Fruit fly (Drosophila melanogaster) whole organism, embryonic: ENCODE data around the gene hop.
A peak's percentile ranks its signal among the peaks of the same experiment; 100 is the strongest.

Experiments
- ATbp ChIP-seq: fragments of 200-800 bp; sonication (Bioruptor generic); optimal IDR thresholded peaks from 2 replicates; lab custom pipeline; 2017; ENCODE audit warnings: missing biosample characterization, mild to moderate bottlenecking, missing genetic modification characterization, missing genetic modification reagents
- Asciz ChIP-seq: fragments of 200-800 bp; sonication (Bioruptor generic); optimal IDR thresholded peaks from 2 replicates; lab custom pipeline; 2017; ENCODE audit warnings: missing biosample characterization, mild to moderate bottlenecking, missing genetic modification characterization, missing genetic modification reagents
- Atf3 ChIP-seq: fragments of 200-800 bp; sonication (Bioruptor generic); optimal IDR thresholded peaks from 3 replicates; lab custom pipeline; 2016; ENCODE audit warnings: missing biosample characterization, missing genetic modification characterization
- Blimp-1 ChIP-seq: fragments of 200-800 bp; sonication (Bioruptor generic); optimal IDR thresholded peaks from 3 replicates; lab custom pipeline; 2018; ENCODE audit warnings: missing biosample characterization, missing genetic modification characterization, mild to moderate bottlenecking, moderate library complexity, missing genetic modification reagents
- CG1024 ChIP-seq: fragments of 200-800 bp; sonication (Bioruptor generic); IDR thresholded peaks from 2 replicates; pipeline ENCODE4 v1.3.6; 2022; ENCODE audit warnings: missing biosample characterization, missing genetic modification characterization
- CG10543 ChIP-seq: fragments of 200-800 bp; sonication (Bioruptor generic); optimal IDR thresholded peaks from 3 replicates; lab custom pipeline; 2017; ENCODE audit warnings: missing biosample characterization, mild to moderate bottlenecking, missing genetic modification characterization, moderate library complexity
- CG14441 ChIP-seq: fragments of 200-800 bp; sonication (Bioruptor generic); IDR thresholded peaks from 2 replicates; pipeline ENCODE4 v1.3.6; 2022; ENCODE audit warnings: missing biosample characterization, missing genetic modification characterization
- CG15011 ChIP-seq: fragments of 200-800 bp; sonication (Bioruptor generic); optimal IDR thresholded peaks from 3 replicates; lab custom pipeline; 2018; ENCODE audit warnings: missing biosample characterization, mild to moderate bottlenecking, missing genetic modification characterization
- CG15479 ChIP-seq: fragments of 200-800 bp; sonication (Bioruptor generic); optimal IDR thresholded peaks from 3 replicates; lab custom pipeline; 2019; ENCODE audit warnings: missing biosample characterization, mild to moderate bottlenecking, missing genetic modification characterization, moderate library complexity
- CG1647 ChIP-seq: fragments of 200-800 bp; sonication (Bioruptor generic); optimal IDR thresholded peaks from 3 replicates; lab custom pipeline; 2016; ENCODE audit warnings: missing biosample characterization, missing genetic modification characterization
- CG16863 ChIP-seq: fragments of 200-800 bp; sonication (Bioruptor generic); optimal IDR thresholded peaks from 3 replicates; lab custom pipeline; 2016; ENCODE audit warnings: missing biosample characterization, missing genetic modification characterization
- CG17385 ChIP-seq: fragments of 200-800 bp; sonication (Bioruptor generic); optimal IDR thresholded peaks from 3 replicates; lab custom pipeline; 2018; ENCODE audit warnings: missing biosample characterization, mild to moderate bottlenecking, missing genetic modification characterization
- CG17612 ChIP-seq: fragments of 200-800 bp; sonication (Bioruptor generic); IDR thresholded peaks from 2 replicates; pipeline ENCODE4 v1.3.6; 2022; ENCODE audit warnings: missing biosample characterization, missing genetic modification characterization
- CG17912 ChIP-seq: fragments of 200-800 bp; sonication (Bioruptor generic); optimal IDR thresholded peaks from 2 replicates; lab custom pipeline; 2018; ENCODE audit warnings: missing biosample characterization, mild to moderate bottlenecking, missing genetic modification characterization
- CG18619 ChIP-seq: fragments of 200-800 bp; sonication (Bioruptor generic); optimal IDR thresholded peaks from 3 replicates; lab custom pipeline; 2017; ENCODE audit warnings: missing biosample characterization, mild to moderate bottlenecking, missing genetic modification characterization
- CG2120 ChIP-seq: fragments of 200-800 bp; sonication (Bioruptor generic); optimal IDR thresholded peaks from 3 replicates; lab custom pipeline; 2016; ENCODE audit warnings: missing biosample characterization, missing genetic modification characterization
- CG2202 ChIP-seq: fragments of 200-800 bp; sonication (Bioruptor generic); optimal IDR thresholded peaks from 2 replicates; lab custom pipeline; 2018; ENCODE audit warnings: missing biosample characterization, mild to moderate bottlenecking, missing genetic modification characterization
- CG4820 ChIP-seq: fragments of 200-800 bp; sonication (Bioruptor generic); optimal IDR thresholded peaks from 3 replicates; lab custom pipeline; 2016; ENCODE audit warnings: missing biosample characterization, missing genetic modification characterization
- CG5953 ChIP-seq: fragments of 200-800 bp; sonication (Bioruptor generic); IDR thresholded peaks from 2 replicates; pipeline ENCODE4 v1.3.6; 2022; ENCODE audit warnings: missing biosample characterization, missing genetic modification characterization
- CG8281 ChIP-seq: fragments of 200-800 bp; sonication (Bioruptor generic); optimal IDR thresholded peaks from 2 replicates; lab custom pipeline; 2018; ENCODE audit warnings: missing biosample characterization, mild to moderate bottlenecking, missing genetic modification characterization, moderate library complexity
- CG8388 ChIP-seq: fragments of 200-800 bp; sonication (Bioruptor generic); optimal IDR thresholded peaks from 2 replicates; lab custom pipeline; 2019; ENCODE audit warnings: missing biosample characterization, mild to moderate bottlenecking, missing genetic modification characterization, moderate library complexity
- CG8944 ChIP-seq: fragments of 200-800 bp; sonication (Bioruptor generic); optimal IDR thresholded peaks from 3 replicates; lab custom pipeline; 2016; ENCODE audit warnings: missing biosample characterization, missing genetic modification characterization
- Dbx ChIP-seq: fragments of 200-800 bp; sonication (Bioruptor generic); IDR thresholded peaks from 3 replicates; pipeline ENCODE4 v1.3.6; 2022; ENCODE audit warnings: missing biosample characterization, missing genetic modification characterization
- Hmr ChIP-seq: fragments of 200-800 bp; sonication (Bioruptor generic); optimal IDR thresholded peaks from 3 replicates; lab custom pipeline; 2017; ENCODE audit warnings: mild to moderate bottlenecking, missing biosample characterization, missing genetic modification reagents, missing genetic modification characterization
- Kr ChIP-seq: fragments of 200-800 bp; sonication (Bioruptor generic); optimal IDR thresholded peaks from 2 replicates; lab custom pipeline; 2017; ENCODE audit warnings: missing biosample characterization, mild to moderate bottlenecking, missing genetic modification characterization
- Lhr ChIP-seq: fragments of 200-800 bp; sonication (Bioruptor generic); optimal IDR thresholded peaks from 3 replicates; lab custom pipeline; 2017; ENCODE audit warnings: mild to moderate bottlenecking, missing biosample characterization, missing genetic modification reagents, missing genetic modification characterization
- MBD-R2 ChIP-seq: fragments of 200-800 bp; sonication (Bioruptor generic); IDR thresholded peaks from 2 replicates; pipeline ENCODE4 v1.3.6; 2022; ENCODE audit warnings: missing biosample characterization, missing genetic modification characterization
- Trl ChIP-seq, 3 experiments: fragments of >200 bp in 2 of 3; fragments of 200-800 bp in 1 of 3; sonication (Bioruptor generic) in 1 of 3; optimal IDR thresholded peaks; 2 replicates in 1 of 3; 3 replicates in 2 of 3; lab custom pipeline; 2016 to 2017; ENCODE audit warnings: missing biosample characterization in 1 of 3, missing genetic modification characterization in 1 of 3
- aop ChIP-seq: fragments of 200-800 bp; sonication (Bioruptor generic); IDR thresholded peaks from 2 replicates; pipeline ENCODE4 v1.3.6; 2022; ENCODE audit warnings: missing biosample characterization, missing genetic modification characterization
- cad ChIP-seq: fragments of >200 bp; optimal IDR thresholded peaks from 2 replicates; lab custom pipeline; 2017; ENCODE audit warnings: missing biosample characterization, missing genetic modification characterization
- crp ChIP-seq, 2 experiments: fragments of 200-800 bp; sonication (Bioruptor generic); optimal IDR thresholded peaks; 2 replicates in 1 of 2; 3 replicates in 1 of 2; lab custom pipeline; 2017; ENCODE audit warnings: missing biosample characterization in 2 of 2, missing genetic modification characterization in 2 of 2, mild to moderate bottlenecking in 1 of 2, moderate library complexity in 1 of 2
- disco-r ChIP-seq: fragments of 200-800 bp; sonication (Bioruptor generic); optimal IDR thresholded peaks from 2 replicates; lab custom pipeline; 2016; ENCODE audit warnings: missing biosample characterization, missing genetic modification characterization
- gce ChIP-seq: fragments of 200-800 bp; sonication (Bioruptor generic); IDR thresholded peaks from 3 replicates; pipeline ENCODE4 v1.3.6; 2022; ENCODE audit warnings: missing biosample characterization, missing genetic modification characterization
- gsb-n ChIP-seq: fragments of 200-800 bp; sonication (Bioruptor generic); optimal IDR thresholded peaks from 3 replicates; lab custom pipeline; 2018; ENCODE audit warnings: missing biosample characterization, mild to moderate bottlenecking, missing genetic modification characterization
- hkb ChIP-seq, 2 experiments: fragments of 200-800 bp in 1 of 2; fragments of >200 bp in 1 of 2; sonication (Bioruptor generic) in 1 of 2; IDR thresholded peaks in 1 of 2; optimal IDR thresholded peaks in 1 of 2; 2 replicates each; pipeline versions ENCODE4 v1.3.6 to Lab custom; 2017 to 2022; ENCODE audit warnings: missing biosample characterization in 1 of 2, missing genetic modification characterization in 1 of 2
- nau ChIP-seq: fragments of 200-800 bp; sonication (Bioruptor generic); optimal IDR thresholded peaks from 3 replicates; lab custom pipeline; 2017; ENCODE audit warnings: missing biosample characterization, mild to moderate bottlenecking, missing genetic modification characterization, missing genetic modification reagents
- nerfin-1 ChIP-seq: fragments of 200-800 bp; sonication (Bioruptor generic); optimal IDR thresholded peaks from 3 replicates; lab custom pipeline; 2019; ENCODE audit warnings: missing biosample characterization, mild to moderate bottlenecking, missing genetic modification characterization, moderate library complexity
- p53 ChIP-seq: fragments of 200-800 bp; sonication (Bioruptor generic); optimal IDR thresholded peaks from 2 replicates; lab custom pipeline; 2016; ENCODE audit warnings: missing biosample characterization, missing genetic modification characterization
- peb ChIP-seq: fragments of 200-800 bp; sonication (Bioruptor generic); IDR thresholded peaks from 2 replicates; pipeline ENCODE4 v1.3.6; 2022; ENCODE audit warnings: missing biosample characterization, missing genetic modification characterization
- phol ChIP-seq: fragments of 200-800 bp; sonication (Bioruptor generic); optimal IDR thresholded peaks from 3 replicates; lab custom pipeline; 2018; ENCODE audit warnings: missing biosample characterization, mild to moderate bottlenecking, missing genetic modification characterization, moderate library complexity
- prd ChIP-seq, 3 experiments: fragments of >200 bp in 2 of 3; fragments of 200-800 bp in 1 of 3; sonication (Bioruptor generic) in 1 of 3; optimal IDR thresholded peaks in 2 of 3; IDR thresholded peaks in 1 of 3; 2 replicates in 2 of 3; 3 replicates in 1 of 3; pipeline versions ENCODE4 v1.3.6 to Lab custom; 2017 to 2022; ENCODE audit warnings: missing biosample characterization in 1 of 3, missing genetic modification characterization in 1 of 3
- schlank ChIP-seq: fragments of 200-800 bp; sonication (Bioruptor generic); optimal IDR thresholded peaks from 2 replicates; lab custom pipeline; 2018; ENCODE audit warnings: missing biosample characterization, mild to moderate bottlenecking, missing genetic modification characterization
- so ChIP-seq: fragments of 200-800 bp; sonication (Bioruptor generic); IDR thresholded peaks from 3 replicates; pipeline ENCODE4 v1.3.6; 2022; ENCODE audit warnings: missing biosample characterization, missing genetic modification characterization
- sob ChIP-seq: fragments of 200-800 bp; sonication (Bioruptor generic); IDR thresholded peaks from 2 replicates; pipeline ENCODE4 v1.3.6; 2022; ENCODE audit warnings: missing biosample characterization, missing genetic modification characterization
- sqz ChIP-seq: fragments of 200-800 bp; sonication (Bioruptor generic); optimal IDR thresholded peaks from 3 replicates; lab custom pipeline; 2018; ENCODE audit warnings: missing biosample characterization, mild to moderate bottlenecking, missing genetic modification characterization
- twi ChIP-seq: fragments of 200-800 bp; optimal IDR thresholded peaks from 2 replicates; lab custom pipeline; 2019; ENCODE audit warnings: missing biosample characterization, mild to moderate bottlenecking, missing genetic modification characterization, moderate library complexity
- tx ChIP-seq: fragments of 200-800 bp; sonication (Bioruptor generic); optimal IDR thresholded peaks from 2 replicates; lab custom pipeline; 2016; ENCODE audit warnings: missing biosample characterization, missing genetic modification characterization
- usp ChIP-seq: fragments of >200 bp; optimal IDR thresholded peaks from 2 replicates; lab custom pipeline; 2017; ENCODE audit warnings: missing biosample characterization, missing genetic modification characterization
- zen ChIP-seq: fragments of 200-800 bp; sonication (Bioruptor generic); optimal IDR thresholded peaks from 3 replicates; lab custom pipeline; 2018; ENCODE audit warnings: missing biosample characterization, mild to moderate bottlenecking, missing genetic modification characterization, moderate library complexity

The hop gene

dm6 chrX:11367783-11368509 is at the start of gene hop, which contains the start of gene Tim8 (continued):
- TF ChIP-seq sob (GFP tag; lab: Robert Waterston, UW) (no peak), CG15011 (GFP tag; lab: Kevin White, UChicago) (no peak), CG15479 (GFP tag; lab: Kevin White, UChicago) (no peak), ATbp (GFP tag; lab: Kevin White, UChicago) (no peak), Dbx (GFP tag; lab: Robert Waterston, UW) (no peak), usp (no peak), CG2202 (no peak), CG17912 (GFP tag; lab: Kevin White, UChicago) (no peak), CG18619 (no peak), CG16863 (no peak), CG14441 (GFP tag; lab: Robert Waterston, UW) (no peak), CG10543 (GFP tag; lab: Kevin White, UChicago) (no peak), disco-r (GFP tag; lab: Kevin White, UChicago) (no peak), CG2120 (GFP tag; lab: Kevin White, UChicago) (no peak), cad (no peak), p53 (GFP tag; lab: Kevin White, UChicago) (no peak), CG4820 (GFP tag; lab: Kevin White, UChicago) (no peak), CG1024 (GFP tag; lab: Robert Waterston, UW) (no peak), gce (GFP tag; lab: Robert Waterston, UW) (no peak), schlank (tag; lab: Kevin White, UChicago) (no peak), nerfin-1 (tag; lab: Kevin White, UChicago) (no peak), CG1647 (no peak), CG17612 (GFP tag; lab: Robert Waterston, UW) (no peak), Blimp-1 (no peak), peb (no peak), nau (GFP tag; lab: Kevin White, UChicago) (no peak), Atf3 (GFP tag; lab: Kevin White, UChicago) (no peak), hkb (optimal IDR thresholded peaks at IDR 0.05; lab: Kevin White, UChicago) (no peak), hkb (GFP tag; IDR thresholded peaks at IDR 0.05; lab: Robert Waterston, UW) (no peak), Trl (optimal IDR thresholded peaks at IDR 0.05; lab: Kevin White, UChicago) (no peak), Trl (GFP tag; optimal IDR thresholded peaks at IDR 0.05; lab: Kevin White, UChicago) (no peak), Kr (no peak), Lhr (GFP tag; lab: Kevin White, UChicago) (no peak), phol (tag; lab: Kevin White, UChicago) (peak; percentile 5), zen (tag; lab: Kevin White, UChicago) (no peak), Asciz (GFP tag; lab: Kevin White, UChicago) (no peak), sqz (GFP tag; lab: Kevin White, UChicago) (no peak), CG8944 (GFP tag; lab: Kevin White, UChicago) (no peak), CG8388 (no peak), CG5953 (GFP tag; lab: Robert Waterston, UW) (no peak), crp (GFP tag; optimal IDR thresholded peaks at IDR 0.05; lab: Kevin White, UChicago) (peak in 1 of 2 experiments; percentile 74), MBD-R2 (GFP tag; lab: Robert Waterston, UW) (peak; percentile 24; the same call in 1 of the 2 replicates), CG8281 (tag; lab: Kevin White, UChicago) (no peak), tx (GFP tag; lab: Kevin White, UChicago) (no peak), aop (GFP tag; lab: Robert Waterston, UW) (no peak), Hmr (no peak), gsb-n (tag; lab: Kevin White, UChicago) (no peak), twi (no peak), CG17385 (GFP tag; lab: Kevin White, UChicago) (no peak), so (GFP tag; lab: Robert Waterston, UW) (no peak), prd (optimal IDR thresholded peaks at IDR 0.05; lab: Kevin White, UChicago) (no peak), prd (GFP tag; IDR thresholded peaks at IDR 0.05; lab: Robert Waterston, UW) (no peak)
